Fruit fly (Drosophila melanogaster): ENCODE data around the gene CG42354.
A peak's percentile ranks its signal among the peaks of the same experiment; 100 is the strongest.

The CG42354 gene

dm6 chrX:16091431-16091990 is 13.2 kb downstream of the CG42354 start, which contains the start of gene Tob (continued):
- peak; percentile 81 to 89 for TF ChIP-seq Trl (optimal IDR thresholded peaks at IDR 0.05)
- peak; percentile 21 for TF ChIP-seq Trl (GFP tag; optimal IDR thresholded peaks at IDR 0.05)
- TF ChIP-seq Dll (GFP tag; IDR thresholded peaks at IDR 0.05; ENCODE audit: partially characterized antibody) = 0 out of 4 replicates have a peak, but pooled peaks have one; percentile 21
- peak; percentile 17 for TF ChIP-seq CG2678 (tag; optimal IDR thresholded peaks at IDR 0.05)
- peak; percentile 72 for TF ChIP-seq CG1832 (GFP tag; optimal IDR thresholded peaks at IDR 0.05)
- TF ChIP-seq MBD-R2 (GFP tag; IDR thresholded peaks at IDR 0.05) = peak; percentile 27; the same call in 1 of the 2 replicates
- TF ChIP-seq rib (GFP tag; IDR thresholded peaks at IDR 0.05) = peak; percentile 27; the same call in 1 of the 2 replicates
- peak; percentile 33 for TF ChIP-seq ewg (GFP tag; optimal IDR thresholded peaks at IDR 0.05)
- peak; percentile 11 for TF ChIP-seq Antp (GFP tag; optimal IDR thresholded peaks at IDR 0.05)
- TF ChIP-seq trem (tag; optimal IDR thresholded peaks at IDR 0.05) = no peak
- TF ChIP-seq Sry-β (GFP tag; optimal IDR thresholded peaks at IDR 0.05) = peak; percentile 93
- no peak for TF ChIP-seq CG11560 (tag; IDR thresholded peaks at IDR 0.05)
- TF ChIP-seq CG1647 (GFP tag; optimal IDR thresholded peaks at IDR 0.05) = no peak
- TF ChIP-seq Hr78 (GFP tag; optimal IDR thresholded peaks at IDR 0.05) = peak in 1 of 2 experiments; percentile 29
- TF ChIP-seq CG4328 (GFP tag; optimal IDR thresholded peaks at IDR 0.05) = no peak
- TF ChIP-seq CG11085 (GFP tag; IDR thresholded peaks at IDR 0.05) = no peak
- peak; percentile 84 for TF ChIP-seq Med (GFP tag)
- 0 out of 3 replicates have a peak, but pooled peaks have one; percentile 3 for TF ChIP-seq CG2889 (GFP tag; IDR thresholded peaks at IDR 0.05)
- no peak for TF ChIP-seq CG31365 (tag; optimal IDR thresholded peaks at IDR 0.05)
- TF ChIP-seq gem (tag; optimal IDR thresholded peaks at IDR 0.05) = peak; percentile 48
- TF ChIP-seq Nf-YC (tag; optimal IDR thresholded peaks at IDR 0.05) = peak; percentile 31
- TF ChIP-seq HLH3B (GFP tag; IDR thresholded peaks at IDR 0.05) = no peak
- no peak for TF ChIP-seq CG15011 (GFP tag; optimal IDR thresholded peaks at IDR 0.05)
- TF ChIP-seq CkIIα-i1 (GFP tag; IDR thresholded peaks at IDR 0.05) = no peak
- peak; percentile 21; the same call in 1 of the 2 replicates for TF ChIP-seq H2.0 (GFP tag; IDR thresholded peaks at IDR 0.05)
- no peak for TF ChIP-seq fru (optimal IDR thresholded peaks at IDR 0.05)
- peak; percentile 6 for TF ChIP-seq Dek (tag; optimal IDR thresholded peaks at IDR 0.05)
- TF ChIP-seq CG1602 (GFP tag; optimal IDR thresholded peaks at IDR 0.05) = no peak
- peak; percentile 4 for TF ChIP-seq CG6854 (GFP tag; optimal IDR thresholded peaks at IDR 0.05)
- no peak for TF ChIP-seq Doc2 (GFP tag; IDR thresholded peaks at IDR 0.05)
- TF ChIP-seq CG3163 (GFP tag; optimal IDR thresholded peaks at IDR 0.05) = peak; percentile 16
- TF ChIP-seq HLH4C (GFP tag; IDR thresholded peaks at IDR 0.05; ENCODE audit: partially characterized antibody) = peak; percentile 34; the same call in 1 of the 3 replicates
- peak; percentile 4 for TF ChIP-seq CG10979 (tag; optimal IDR thresholded peaks at IDR 0.05)
- TF ChIP-seq Aef1 (GFP tag; IDR thresholded peaks at IDR 0.05) = peak; percentile 81
- TF ChIP-seq pros (GFP tag; optimal IDR thresholded peaks at IDR 0.05) = peak; percentile 24
- no peak for TF ChIP-seq jumu (GFP tag; optimal IDR thresholded peaks at IDR 0.05)
- TF ChIP-seq CG7357 (GFP tag; IDR thresholded peaks at IDR 0.05) = no peak
- TF ChIP-seq CG11504 (tag; optimal IDR thresholded peaks at IDR 0.05) = peak; percentile 36
- TF ChIP-seq Sox102F (GFP tag; optimal IDR thresholded peaks at IDR 0.05) = peak; percentile 20
- 0 out of 2 replicates have a peak, but pooled peaks have one; percentile 20 for TF ChIP-seq CG1024 (GFP tag; IDR thresholded peaks at IDR 0.05)
- TF ChIP-seq odd (GFP tag; optimal IDR thresholded peaks at IDR 0.05) = peak; percentile 3
- TF ChIP-seq CG14710 (tag; optimal IDR thresholded peaks at IDR 0.05) = no peak
- peak in 1 of 2 experiments; percentile 1 for TF ChIP-seq crp (GFP tag; optimal IDR thresholded peaks at IDR 0.05)
- TF ChIP-seq Stat92E (GFP tag; optimal IDR thresholded peaks at IDR 0.05) = peak in 1 of 3 experiments; percentile 71
- peak; percentile 29; the same call in 1 of the 2 replicates for TF ChIP-seq Adf1 (GFP tag; IDR thresholded peaks at IDR 0.05)
- TF ChIP-seq Awh (GFP tag; IDR thresholded peaks at IDR 0.05) = no peak
- TF ChIP-seq cg (GFP tag; optimal IDR thresholded peaks at IDR 0.05) = peak; percentile 77
- no peak for TF ChIP-seq NC2β (GFP tag; optimal IDR thresholded peaks at IDR 0.05)
- peak; percentile 26 for TF ChIP-seq Sox100B (GFP tag; optimal IDR thresholded peaks at IDR 0.05)
- no peak for TF ChIP-seq CG13123 (GFP tag; optimal IDR thresholded peaks at IDR 0.05)
